Worm (Caenorhabditis elegans) whole organism, late embryonic: ENCODE results near the gene rpl-23.

ENCODE experiments used
- K09A11.1 ChIP-seq: sonication (generic microtip); optimal IDR thresholded peaks from 2 replicates; lab custom pipeline; 2017; ENCODE audit warnings: antibody characterized with exemption, mild to moderate bottlenecking, missing genetic modification characterization, missing compliant biosample characterization; ENCODE audit not compliant: insufficient read depth
- ceh-48 ChIP-seq: sonication (generic microtip); optimal IDR thresholded peaks from 2 replicates; lab custom pipeline; 2016; ENCODE audit warnings: missing genetic modification characterization, inconsistent platforms, missing compliant biosample characterization
- dve-1 ChIP-seq: sonication (generic microtip); optimal IDR thresholded peaks from 2 replicates; lab custom pipeline; 2017; ENCODE audit warnings: antibody characterized with exemption, mild to moderate bottlenecking, missing genetic modification characterization, missing compliant biosample characterization
- hlh-30 ChIP-seq: sonication (generic microtip); optimal IDR thresholded peaks from 2 replicates; lab custom pipeline; 2017; ENCODE audit warnings: antibody characterized with exemption, missing genetic modification characterization, missing compliant biosample characterization; ENCODE audit not compliant: insufficient read depth
- nfya-1 ChIP-seq: sonication (generic microtip); optimal IDR thresholded peaks from 2 replicates; lab custom pipeline; 2017; ENCODE audit warnings: missing genetic modification characterization, mild to moderate bottlenecking, missing compliant biosample characterization, antibody characterized with exemption, moderate library complexity
- pha-4 ChIP-seq: fragments of 150-350 bp; optimal IDR thresholded peaks from 2 replicates; lab custom pipeline; 2018; ENCODE audit warnings: missing biosample characterization, missing genetic modification reagents, missing genetic modification characterization
- pqm-1 ChIP-seq: sonication (generic microtip); optimal IDR thresholded peaks from 2 replicates; lab custom pipeline; 2016; ENCODE audit warnings: missing genetic modification characterization, missing compliant biosample characterization

DNA sequence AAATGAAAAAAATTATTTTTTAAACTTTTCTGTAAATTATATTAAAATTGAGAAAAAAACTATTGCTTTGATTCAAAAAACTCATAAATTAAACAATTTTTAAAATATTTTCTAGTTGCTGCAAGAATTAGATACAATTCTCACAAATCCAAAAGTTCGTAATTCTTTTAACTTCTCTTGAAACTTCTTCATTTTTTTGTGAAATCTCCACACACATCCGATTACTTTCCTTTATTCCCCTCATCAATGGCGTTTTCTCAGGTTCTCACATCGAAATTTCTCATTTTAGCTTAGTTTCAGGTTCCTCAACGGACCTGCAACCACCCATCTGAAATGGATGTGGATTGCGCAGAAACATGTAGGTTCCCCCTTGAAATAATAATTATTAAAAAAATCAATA, 16.6 kb upstream of the rpl-23 start, which contains the start of gene wrm-1:
- TF ChIP-seq nfya-1 (tag; lab: Kevin White, UChicago) (no peak), ceh-48 (tag; lab: Kevin White, UChicago) (no peak), pqm-1 (tag; lab: Kevin White, UChicago) (no peak), hlh-30 (tag; lab: Kevin White, UChicago) (no peak), dve-1 (tag; lab: Kevin White, UChicago) (no peak), K09A11.1 (tag; lab: Kevin White, UChicago) (no peak), pha-4 (tag; lab: Kevin White, UChicago) (no peak)
